Worm (Caenorhabditis elegans) whole organism, early embryonic: ENCODE results near the gene ceh-31.

Source experiments
- B0310.2 ChIP-seq: sonication (generic microtip); optimal IDR thresholded peaks from 2 replicates; lab custom pipeline; 2016; ENCODE audit warnings: mild to moderate bottlenecking, missing genetic modification characterization, missing compliant biosample characterization
- ama-1 ChIP-seq: fragments of 150-350 bp; optimal IDR thresholded peaks from 2 replicates; lab custom pipeline; 2014

- TF ChIP-seq B0310.2 (no peak), ama-1 (no peak)
Observed at ce11 chrX:3045466-3045865, 24.8 kb downstream of the ceh-31 start, which contains the start of gene cnnm-3.
